Fruit fly (Drosophila melanogaster): Measurements from ENCODE around the gene CG4073.

The CG4073 gene

dm6 chr3R:10684284-10684683, 30.3 kb upstream of the CG4073 start (continued):
- peak; percentile 40; the same call in 1 of the 2 replicates for TF ChIP-seq CG11247 (GFP tag; IDR thresholded peaks at IDR 0.05)
- TF ChIP-seq CG11723 (GFP tag; optimal IDR thresholded peaks at IDR 0.05) = peak; percentile 34
- TF ChIP-seq HmgD (GFP tag; optimal IDR thresholded peaks at IDR 0.05) = no peak
- TF ChIP-seq CG14014 (GFP tag; IDR thresholded peaks at IDR 0.05) = peak; percentile 70
- TF ChIP-seq seq (GFP tag; IDR thresholded peaks at IDR 0.05) = peak; percentile 45; the same call in 1 of the 2 replicates
- TF ChIP-seq CG2120 (GFP tag; optimal IDR thresholded peaks at IDR 0.05) = peak; percentile 44
- TF ChIP-seq sug (tag; optimal IDR thresholded peaks at IDR 0.05) = no peak
- TF ChIP-seq caup (GFP tag; optimal IDR thresholded peaks at IDR 0.05; ENCODE audit: severe bottlenecking) = peak; percentile 44
- no peak for TF ChIP-seq H15 (GFP tag; IDR thresholded peaks at IDR 0.05)
- peak; percentile 93 for TF ChIP-seq Med (GFP tag)
- TF ChIP-seq CG3281 (GFP tag; optimal IDR thresholded peaks at IDR 0.05) = peak; percentile 45
- peak; percentile 4 for TF ChIP-seq Deaf1 (tag; optimal IDR thresholded peaks at IDR 0.05)
- TF ChIP-seq Hmr (GFP tag; optimal IDR thresholded peaks at IDR 0.05) = peak; percentile 45
- peak; percentile 51; the same call in 1 of the 2 replicates for TF ChIP-seq aop (GFP tag; IDR thresholded peaks at IDR 0.05)
- peak; percentile 40 for TF ChIP-seq CG12104 (GFP tag; optimal IDR thresholded peaks at IDR 0.05)
- TF ChIP-seq nmo (GFP tag; optimal IDR thresholded peaks at IDR 0.05) = peak; percentile 53
- TF ChIP-seq Stat92E (GFP tag; optimal IDR thresholded peaks at IDR 0.05) = no peak
- TF ChIP-seq Mes4 (GFP tag; optimal IDR thresholded peaks at IDR 0.05) = peak; percentile 43
- peak; percentile 22 for TF ChIP-seq CG1529 (GFP tag; optimal IDR thresholded peaks at IDR 0.05)
- TF ChIP-seq Rx (GFP tag; IDR thresholded peaks at IDR 0.05) = peak; percentile 76
- no peak for TF ChIP-seq Dfd (GFP tag; optimal IDR thresholded peaks at IDR 0.05)
- no peak for TF ChIP-seq Dp (GFP tag; optimal IDR thresholded peaks at IDR 0.05)
- peak; percentile 77 for TF ChIP-seq D19A (tag; optimal IDR thresholded peaks at IDR 0.05)
- no peak for TF ChIP-seq CG15514 (GFP tag; optimal IDR thresholded peaks at IDR 0.05)

DNA sequence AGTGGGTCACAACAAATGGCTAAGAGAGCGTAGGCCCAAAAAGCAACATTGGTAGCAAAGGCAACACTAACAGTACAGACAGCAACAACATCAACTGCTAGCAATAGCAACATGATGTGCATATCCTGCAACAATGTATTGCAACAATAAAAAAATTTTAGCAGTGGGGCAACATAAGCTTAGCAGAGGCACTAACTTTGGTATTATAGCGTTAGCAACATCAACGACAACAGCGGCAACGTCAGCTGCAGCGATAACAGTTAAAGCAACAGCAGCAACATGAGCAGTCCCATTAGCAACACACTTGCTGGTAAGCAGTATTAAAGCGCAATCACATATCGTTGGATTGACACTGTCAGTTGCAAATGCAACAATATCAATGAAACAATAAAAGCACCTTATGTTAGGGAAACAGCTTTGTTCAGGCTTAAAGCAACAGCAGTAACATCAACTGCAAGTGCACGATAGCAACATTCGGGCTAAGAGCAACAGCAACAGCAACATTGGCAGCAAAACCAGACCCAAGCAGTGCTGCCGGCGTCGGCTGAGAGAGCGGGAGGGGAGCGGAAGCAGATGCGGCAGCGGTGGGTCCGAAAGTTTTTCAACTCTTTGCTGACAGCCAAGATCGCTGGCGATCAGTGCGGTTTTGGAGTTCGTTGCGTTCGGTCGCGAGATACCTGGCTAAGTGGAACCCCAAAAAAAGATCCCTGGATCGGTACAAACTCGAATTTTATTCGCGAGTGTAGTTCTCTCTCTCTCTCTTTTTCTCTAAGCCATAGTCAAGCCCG, 28.1 kb upstream of the CG4073 start, which contains the start of gene Skel:
TSS of gene Skel (plus strand) at position 637 of the 788 bp plus-strand sequence.
- no peak for TF ChIP-seq Usf (GFP tag; optimal IDR thresholded peaks at IDR 0.05)
- TF ChIP-seq bcd (GFP tag; optimal IDR thresholded peaks at IDR 0.05) = no peak
- TF ChIP-seq E2f1 (GFP tag; IDR thresholded peaks at IDR 0.05) = no peak
- TF ChIP-seq CG6272 (GFP tag; IDR thresholded peaks at IDR 0.05) = no peak
- TF ChIP-seq CG6791 (GFP tag; IDR thresholded peaks at IDR 0.05; ENCODE audit: partially characterized antibody) = no peak
- no peak for TF ChIP-seq CG7786 (GFP tag; optimal IDR thresholded peaks at IDR 0.05)
- TF ChIP-seq Adf1 (GFP tag; IDR thresholded peaks at IDR 0.05) = peak; percentile 59
- no peak for TF ChIP-seq Hr78 (GFP tag; optimal IDR thresholded peaks at IDR 0.05)
- no peak for TF ChIP-seq zf30C (GFP tag; optimal IDR thresholded peaks at IDR 0.05)
- no peak for TF ChIP-seq gem (tag; optimal IDR thresholded peaks at IDR 0.05)
- no peak for TF ChIP-seq Tbp (GFP tag; optimal IDR thresholded peaks at IDR 0.05)
- no peak for TF ChIP-seq al (GFP tag; IDR thresholded peaks at IDR 0.05)
- TF ChIP-seq z (GFP tag; IDR thresholded peaks at IDR 0.05) = no peak
- no peak for TF ChIP-seq tgo (GFP tag; IDR thresholded peaks at IDR 0.05)
- TF ChIP-seq Hsf (GFP tag; optimal IDR thresholded peaks at IDR 0.05) = no peak
- TF ChIP-seq CG4360 (GFP tag; IDR thresholded peaks at IDR 0.05) = peak; percentile 34; the same call in 1 of the 2 replicates
- TF ChIP-seq toy (GFP tag; IDR thresholded peaks at IDR 0.05) = no peak
- TF ChIP-seq row (GFP tag; IDR thresholded peaks at IDR 0.05) = no peak
- TF ChIP-seq CG1529 (GFP tag; optimal IDR thresholded peaks at IDR 0.05) = no peak
- TF ChIP-seq Lhr (GFP tag; optimal IDR thresholded peaks at IDR 0.05) = no peak
- no peak for TF ChIP-seq phol (tag; optimal IDR thresholded peaks at IDR 0.05)
- TF ChIP-seq CG13296 (GFP tag; optimal IDR thresholded peaks at IDR 0.05) = no peak
- no peak for TF ChIP-seq ro (GFP tag; IDR thresholded peaks at IDR 0.05)
- no peak for TF ChIP-seq her (GFP tag; optimal IDR thresholded peaks at IDR 0.05)
- TF ChIP-seq stc (GFP tag; IDR thresholded peaks at IDR 0.05) = peak; percentile 44; the same call in 1 of the 2 replicates
- no peak for TF ChIP-seq CG6765 (GFP tag; optimal IDR thresholded peaks at IDR 0.05)
- TF ChIP-seq CG9932 (GFP tag; IDR thresholded peaks at IDR 0.05) = no peak
